Fruit fly (Drosophila melanogaster) whole organism, pupa: ENCODE measurements around the gene CG14664.

ENCODE experiments used
- CG10348 ChIP-seq: fragments of 200-800 bp; sonication (Bioruptor generic); IDR thresholded peaks from 2 replicates; pipeline ENCODE4 v1.3.6; 2022; ENCODE audit warnings: missing biosample characterization, missing genetic modification characterization
- CG12605 ChIP-seq: fragments of 200-800 bp; sonication (Bioruptor generic); IDR thresholded peaks from 2 replicates; pipeline ENCODE4 v1.3.6; 2022; ENCODE audit warnings: missing biosample characterization, missing genetic modification characterization
- CG14655 ChIP-seq: fragments of 200-800 bp; sonication (Bioruptor generic); optimal IDR thresholded peaks from 3 replicates; lab custom pipeline; 2017; ENCODE audit warnings: mild to moderate bottlenecking, missing biosample characterization, missing genetic modification reagents, missing genetic modification characterization
- CG17806 ChIP-seq: fragments of 200-800 bp; sonication (Bioruptor generic); optimal IDR thresholded peaks from 2 replicates; lab custom pipeline; 2018; ENCODE audit warnings: missing biosample characterization, mild to moderate bottlenecking, missing genetic modification characterization, moderate library complexity
- CG32121 ChIP-seq: fragments of 200-800 bp; sonication (Bioruptor generic); IDR thresholded peaks from 2 replicates; pipeline ENCODE4 v1.3.6; 2022; ENCODE audit warnings: missing biosample characterization, missing genetic modification characterization
- CG34367 ChIP-seq: fragments of 200-800 bp; sonication (Bioruptor generic); optimal IDR thresholded peaks from 2 replicates; lab custom pipeline; 2018; ENCODE audit warnings: missing biosample characterization, mild to moderate bottlenecking, missing genetic modification characterization
- CG4496 ChIP-seq: fragments of 200-800 bp; sonication (Bioruptor generic); IDR thresholded peaks from 3 replicates; pipeline ENCODE4 v1.3.6; 2022; ENCODE audit warnings: missing biosample characterization, missing genetic modification characterization
- CG8301 ChIP-seq: fragments of 200-800 bp; sonication (Bioruptor generic); optimal IDR thresholded peaks from 2 replicates; lab custom pipeline; 2018; ENCODE audit warnings: missing biosample characterization, mild to moderate bottlenecking, missing genetic modification characterization
- CG9948 ChIP-seq: fragments of 200-800 bp; sonication (Bioruptor generic); optimal IDR thresholded peaks from 2 replicates; lab custom pipeline; 2018; ENCODE audit warnings: missing biosample characterization, mild to moderate bottlenecking, missing genetic modification characterization, moderate library complexity
- EcR ChIP-seq: fragments of 200-800 bp; sonication (Bioruptor generic); optimal IDR thresholded peaks from 3 replicates; lab custom pipeline; 2019; ENCODE audit warnings: missing biosample characterization, missing genetic modification characterization, mild to moderate bottlenecking, moderate library complexity, missing genetic modification reagents
- Ets98B ChIP-seq: fragments of 200-800 bp; sonication (Bioruptor generic); IDR thresholded peaks from 2 replicates; pipeline ENCODE4 v1.3.6; 2022; ENCODE audit warnings: missing biosample characterization, missing genetic modification characterization
- fd96Ca ChIP-seq: fragments of 200-800 bp; sonication (Bioruptor generic); IDR thresholded peaks from 3 replicates; pipeline ENCODE4 v1.3.6; 2022; ENCODE audit warnings: missing biosample characterization, missing genetic modification characterization
- rn ChIP-seq: fragments of 200-800 bp; sonication (Bioruptor generic); IDR thresholded peaks from 2 replicates; pipeline ENCODE4 v1.3.6; 2022; ENCODE audit warnings: missing biosample characterization, missing genetic modification characterization

DNA sequence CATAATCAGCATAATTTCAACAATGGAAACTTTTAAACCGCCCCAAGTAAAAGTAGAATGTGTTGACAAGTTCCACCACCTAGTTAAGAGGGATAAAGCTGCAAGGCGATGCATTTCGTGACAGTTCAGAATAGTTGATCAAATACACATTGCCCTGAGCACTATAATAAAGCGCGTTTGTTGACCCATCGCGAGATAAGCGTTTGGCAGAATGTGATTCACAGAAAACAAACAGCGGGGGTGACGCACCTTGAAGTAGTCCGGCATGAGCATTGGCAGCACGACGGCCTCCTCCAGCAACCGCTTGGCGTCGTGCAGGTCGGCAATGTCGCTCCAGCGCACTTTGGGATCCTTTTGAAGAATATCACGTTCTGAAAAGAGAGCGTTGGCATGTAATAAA, 5.5 kb downstream of the CG14664 start:
- TF ChIP-seq CG34367 (no peak), CG12605 (GFP tag; lab: Robert Waterston, UW) (no peak), rn (GFP tag; lab: Robert Waterston, UW) (no peak), Ets98B (GFP tag; lab: Robert Waterston, UW) (no peak), CG32121 (GFP tag; lab: Robert Waterston, UW) (no peak), CG9948 (no peak), CG14655 (no peak), CG10348 (GFP tag; lab: Robert Waterston, UW) (no peak), CG8301 (tag; lab: Kevin White, UChicago) (no peak), fd96Ca (GFP tag; lab: Robert Waterston, UW) (no peak), EcR (peak; percentile 14), CG17806 (tag; lab: Kevin White, UChicago) (no peak), CG4496 (GFP tag; lab: Robert Waterston, UW) (no peak)
